Fruit fly (Drosophila melanogaster) whole organism, pupa: ENCODE data around the gene Twdlalpha.
A peak's percentile ranks its signal among the peaks of the same experiment; 100 is the strongest.

Experiments
- CG10348 ChIP-seq: fragments of 200-800 bp; sonication (Bioruptor generic); IDR thresholded peaks from 2 replicates; pipeline ENCODE4 v1.3.6; 2022; ENCODE audit warnings: missing biosample characterization, missing genetic modification characterization
- CG12605 ChIP-seq: fragments of 200-800 bp; sonication (Bioruptor generic); IDR thresholded peaks from 2 replicates; pipeline ENCODE4 v1.3.6; 2022; ENCODE audit warnings: missing biosample characterization, missing genetic modification characterization
- CG13204 ChIP-seq: fragments of 200-800 bp; sonication (Bioruptor generic); optimal IDR thresholded peaks from 2 replicates; lab custom pipeline; 2018; ENCODE audit warnings: missing biosample characterization, mild to moderate bottlenecking, missing genetic modification characterization, moderate library complexity
- CG14655 ChIP-seq: fragments of 200-800 bp; sonication (Bioruptor generic); optimal IDR thresholded peaks from 3 replicates; lab custom pipeline; 2017; ENCODE audit warnings: mild to moderate bottlenecking, missing biosample characterization, missing genetic modification reagents, missing genetic modification characterization
- CG15710 ChIP-seq: fragments of 200-800 bp; sonication (Bioruptor generic); optimal IDR thresholded peaks from 2 replicates; lab custom pipeline; 2018; ENCODE audit warnings: missing biosample characterization, mild to moderate bottlenecking, missing genetic modification characterization, moderate library complexity
- CG17806 ChIP-seq: fragments of 200-800 bp; sonication (Bioruptor generic); optimal IDR thresholded peaks from 2 replicates; lab custom pipeline; 2018; ENCODE audit warnings: missing biosample characterization, mild to moderate bottlenecking, missing genetic modification characterization, moderate library complexity
- CG32121 ChIP-seq: fragments of 200-800 bp; sonication (Bioruptor generic); IDR thresholded peaks from 2 replicates; pipeline ENCODE4 v1.3.6; 2022; ENCODE audit warnings: missing biosample characterization, missing genetic modification characterization
- CG34367 ChIP-seq: fragments of 200-800 bp; sonication (Bioruptor generic); optimal IDR thresholded peaks from 2 replicates; lab custom pipeline; 2018; ENCODE audit warnings: missing biosample characterization, mild to moderate bottlenecking, missing genetic modification characterization
- CG4496 ChIP-seq: fragments of 200-800 bp; sonication (Bioruptor generic); IDR thresholded peaks from 3 replicates; pipeline ENCODE4 v1.3.6; 2022; ENCODE audit warnings: missing biosample characterization, missing genetic modification characterization
- CG8159 ChIP-seq: fragments of 200-800 bp; sonication (Bioruptor generic); optimal IDR thresholded peaks from 3 replicates; lab custom pipeline; 2018; ENCODE audit warnings: missing biosample characterization, mild to moderate bottlenecking, missing genetic modification characterization, moderate library complexity
- CG8301 ChIP-seq: fragments of 200-800 bp; sonication (Bioruptor generic); optimal IDR thresholded peaks from 2 replicates; lab custom pipeline; 2018; ENCODE audit warnings: missing biosample characterization, mild to moderate bottlenecking, missing genetic modification characterization
- CG9948 ChIP-seq: fragments of 200-800 bp; sonication (Bioruptor generic); optimal IDR thresholded peaks from 2 replicates; lab custom pipeline; 2018; ENCODE audit warnings: missing biosample characterization, mild to moderate bottlenecking, missing genetic modification characterization, moderate library complexity
- D1 ChIP-seq: fragments of 200-800 bp; sonication (Bioruptor generic); optimal IDR thresholded peaks from 2 replicates; lab custom pipeline; 2018; ENCODE audit warnings: missing biosample characterization, mild to moderate bottlenecking, missing genetic modification characterization, moderate library complexity
- EcR ChIP-seq: fragments of 200-800 bp; sonication (Bioruptor generic); optimal IDR thresholded peaks from 3 replicates; lab custom pipeline; 2019; ENCODE audit warnings: missing biosample characterization, missing genetic modification characterization, mild to moderate bottlenecking, moderate library complexity, missing genetic modification reagents
- Ets98B ChIP-seq: fragments of 200-800 bp; sonication (Bioruptor generic); IDR thresholded peaks from 2 replicates; pipeline ENCODE4 v1.3.6; 2022; ENCODE audit warnings: missing biosample characterization, missing genetic modification characterization
- Pif1A ChIP-seq: fragments of 200-800 bp; sonication (Bioruptor generic); optimal IDR thresholded peaks from 3 replicates; lab custom pipeline; 2016; ENCODE audit warnings: missing biosample characterization, missing genetic modification characterization
- Pif1B ChIP-seq: fragments of 200-800 bp; sonication (Bioruptor generic); optimal IDR thresholded peaks from 3 replicates; lab custom pipeline; 2016; ENCODE audit warnings: missing biosample characterization, missing genetic modification characterization
- Snoo ChIP-seq: fragments of 200-800 bp; sonication (Bioruptor generic); optimal IDR thresholded peaks from 3 replicates; lab custom pipeline; 2017; ENCODE audit warnings: missing biosample characterization, mild to moderate bottlenecking, missing genetic modification characterization, inconsistent platforms
- fd96Ca ChIP-seq: fragments of 200-800 bp; sonication (Bioruptor generic); IDR thresholded peaks from 3 replicates; pipeline ENCODE4 v1.3.6; 2022; ENCODE audit warnings: missing biosample characterization, missing genetic modification characterization
- gl ChIP-seq: fragments of 200-800 bp; sonication (Bioruptor generic); optimal IDR thresholded peaks from 2 replicates; lab custom pipeline; 2018; ENCODE audit warnings: missing biosample characterization, mild to moderate bottlenecking, missing genetic modification characterization
- rn ChIP-seq: fragments of 200-800 bp; sonication (Bioruptor generic); IDR thresholded peaks from 2 replicates; pipeline ENCODE4 v1.3.6; 2022; ENCODE audit warnings: missing biosample characterization, missing genetic modification characterization

Gene Twdlalpha

DNA sequence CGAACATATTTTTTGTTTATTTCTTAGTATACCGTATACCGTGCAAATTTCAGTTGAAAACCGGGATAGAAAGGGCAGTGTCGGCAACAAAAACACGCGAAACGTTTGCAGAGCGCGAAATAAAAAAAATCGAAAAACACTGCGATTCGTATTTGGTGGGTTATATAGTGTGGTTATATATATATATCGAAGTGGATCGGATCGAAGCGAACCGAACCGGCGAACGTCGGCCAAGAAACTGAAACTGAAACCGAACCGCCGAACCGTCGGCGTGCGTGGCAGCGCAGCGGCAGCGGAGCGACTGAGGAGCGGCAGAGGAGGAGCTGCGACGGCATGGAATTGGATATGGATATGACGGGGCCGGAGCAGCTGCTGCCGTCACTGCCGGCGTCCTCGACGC is 21.5 kb upstream of the Twdlalpha start, which contains the start of the genes CG32572 and CG34325:
TSS of gene CG32572 (plus strand) at position 16 of the 400 bp plus-strand sequence.
TSS of gene CG34325 (minus strand) at position 244 of the 400 bp plus-strand sequence.
- TF ChIP-seq Snoo (no peak), D1 (tag; lab: Kevin White, UChicago) (no peak), CG17806 (tag; lab: Kevin White, UChicago) (no peak), CG4496 (GFP tag; lab: Robert Waterston, UW) (no peak), CG15710 (tag; lab: Kevin White, UChicago) (no peak), Pif1A (GFP tag; lab: Kevin White, UChicago) (no peak), Ets98B (no peak), fd96Ca (GFP tag; lab: Robert Waterston, UW) (no peak), gl (no peak), CG12605 (GFP tag; lab: Robert Waterston, UW) (no peak), CG9948 (tag; lab: Kevin White, UChicago) (no peak), CG13204 (GFP tag; lab: Kevin White, UChicago) (no peak), CG32121 (no peak), rn (GFP tag; lab: Robert Waterston, UW) (no peak)

DNA sequence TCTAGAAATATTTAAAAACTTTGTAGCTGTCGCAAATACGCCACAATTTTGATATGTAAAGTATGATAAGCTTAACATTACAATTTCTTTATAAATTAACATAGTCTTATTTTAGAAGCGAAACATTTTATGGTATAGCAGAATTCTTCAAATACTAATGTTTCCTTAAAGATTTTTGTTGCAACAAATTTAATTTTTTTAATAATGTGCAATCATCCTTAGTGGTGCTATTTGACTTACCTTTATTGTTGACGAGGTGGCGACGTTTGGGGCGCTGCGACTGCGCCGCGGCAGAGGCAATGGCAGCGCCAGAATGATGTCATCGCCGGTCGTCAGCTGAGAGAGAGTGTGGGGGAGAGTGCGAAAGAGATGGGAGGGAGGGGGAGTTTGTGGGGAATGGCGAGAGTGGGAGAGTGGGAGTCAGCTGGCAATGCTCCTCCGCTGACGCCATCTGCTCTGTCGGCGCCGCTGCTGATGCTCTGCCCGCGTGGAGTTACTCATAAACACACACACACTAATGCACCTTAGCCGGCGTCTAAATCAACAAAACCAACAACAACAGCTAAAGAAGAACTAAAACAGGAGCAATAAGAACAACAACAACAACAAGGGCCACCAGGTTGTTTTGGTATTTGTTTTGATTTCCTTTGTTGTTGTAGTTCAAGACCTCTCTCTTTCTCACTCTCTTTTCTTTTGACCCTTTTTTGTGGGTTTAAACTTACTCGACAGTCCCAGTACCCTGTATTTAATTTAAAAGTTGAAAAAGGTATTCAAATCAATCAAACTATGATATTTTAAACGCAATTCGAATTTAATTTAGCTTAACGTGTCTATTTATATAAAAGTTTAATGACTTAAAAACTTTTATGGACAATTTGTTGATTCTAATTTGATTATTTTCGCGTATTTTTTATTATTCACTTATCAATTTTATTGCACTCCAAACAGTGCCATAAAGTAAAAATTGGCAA is 19.2 kb upstream of the Twdlalpha start:
- TF ChIP-seq fd96Ca (GFP tag; lab: Robert Waterston, UW) (0 out of 3 replicates have a peak, but pooled peaks have one; percentile 42), CG8159 (tag; lab: Kevin White, UChicago) (peak; percentile 64), Pif1B (no peak), CG12605 (GFP tag; lab: Robert Waterston, UW) (peak; percentile 31; the same call in 1 of the 2 replicates), CG32121 (peak; percentile 67), CG10348 (GFP tag; lab: Robert Waterston, UW) (peak; percentile 22; the same call in 1 of the 2 replicates), Pif1A (GFP tag; lab: Kevin White, UChicago) (no peak), CG13204 (GFP tag; lab: Kevin White, UChicago) (peak; percentile 82), CG34367 (tag; lab: Kevin White, UChicago) (peak; percentile 81), gl (peak; percentile 92), CG9948 (tag; lab: Kevin White, UChicago) (peak; percentile 68), CG4496 (GFP tag; lab: Robert Waterston, UW) (peak; percentile 57), Ets98B (peak; percentile 43; the same call in 1 of the 2 replicates), CG15710 (tag; lab: Kevin White, UChicago) (peak; percentile 51), CG14655 (GFP tag; lab: Kevin White, UChicago) (peak; percentile 53), EcR (peak; percentile 70), CG17806 (tag; lab: Kevin White, UChicago) (peak; percentile 60), D1 (tag; lab: Kevin White, UChicago) (no peak), rn (GFP tag; lab: Robert Waterston, UW) (peak; percentile 8; the same call in 1 of the 2 replicates), CG8301 (tag; lab: Kevin White, UChicago) (peak; percentile 46), Snoo (peak; percentile 65)

DNA sequence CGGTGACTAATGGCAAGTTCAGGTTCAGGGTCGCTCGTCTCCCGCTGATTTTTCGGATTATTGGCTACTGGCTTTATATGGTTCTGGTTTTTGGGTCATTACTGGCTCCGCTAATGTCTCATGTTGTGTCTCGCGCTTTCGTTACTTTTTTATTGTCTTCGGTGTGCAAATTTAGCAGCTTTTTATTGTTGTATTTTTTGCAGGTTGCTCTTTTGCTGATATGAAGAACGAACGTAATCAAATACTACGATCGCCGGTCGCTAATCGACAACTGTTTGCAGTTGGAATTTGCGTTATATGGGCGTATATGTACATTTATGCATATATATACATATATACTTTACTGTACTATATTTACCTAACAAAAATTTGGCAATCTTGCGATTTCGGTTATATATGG is 18.1 kb upstream of the Twdlalpha start:
- TF ChIP-seq CG14655 (GFP tag; lab: Kevin White, UChicago) = no peak
- TF ChIP-seq CG8301 (tag; lab: Kevin White, UChicago) = no peak
- no peak for TF ChIP-seq rn (GFP tag; lab: Robert Waterston, UW)
- no peak for TF ChIP-seq CG10348 (GFP tag; lab: Robert Waterston, UW)
- TF ChIP-seq, all 21 proteins: peak for 0

DNA sequence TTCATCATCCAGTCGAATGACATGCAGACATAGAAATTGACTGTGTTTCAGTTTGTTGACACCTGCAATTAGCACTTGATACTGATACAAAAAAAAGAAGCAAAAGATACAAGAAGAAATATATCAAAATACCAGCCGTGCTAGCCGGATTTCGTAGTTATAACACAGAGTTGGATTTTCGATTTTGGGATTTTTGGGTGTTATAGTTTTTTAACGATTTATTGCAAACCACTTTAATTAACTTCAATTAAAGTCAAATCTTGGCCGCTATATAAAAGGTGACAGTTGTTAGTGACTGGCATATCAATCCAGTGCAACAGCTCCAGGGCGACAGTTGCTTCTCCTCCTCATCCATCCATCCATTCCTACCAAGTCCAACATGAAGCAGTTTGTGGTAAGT is 11.9 kb upstream of the Twdlalpha start, which contains the start of gene TwdlX:
TSS of gene TwdlX (plus strand) at position 301 of the 400 bp plus-strand sequence.
- TF ChIP-seq CG32121 (no peak), rn (GFP tag; lab: Robert Waterston, UW) (no peak), Ets98B (no peak), Snoo (no peak), Pif1B (no peak), CG12605 (GFP tag; lab: Robert Waterston, UW) (no peak), CG13204 (GFP tag; lab: Kevin White, UChicago) (no peak), CG14655 (GFP tag; lab: Kevin White, UChicago) (no peak), D1 (tag; lab: Kevin White, UChicago) (no peak), CG15710 (tag; lab: Kevin White, UChicago) (no peak), CG4496 (GFP tag; lab: Robert Waterston, UW) (no peak), CG8159 (tag; lab: Kevin White, UChicago) (no peak), CG8301 (tag; lab: Kevin White, UChicago) (no peak), CG17806 (tag; lab: Kevin White, UChicago) (no peak)

DNA sequence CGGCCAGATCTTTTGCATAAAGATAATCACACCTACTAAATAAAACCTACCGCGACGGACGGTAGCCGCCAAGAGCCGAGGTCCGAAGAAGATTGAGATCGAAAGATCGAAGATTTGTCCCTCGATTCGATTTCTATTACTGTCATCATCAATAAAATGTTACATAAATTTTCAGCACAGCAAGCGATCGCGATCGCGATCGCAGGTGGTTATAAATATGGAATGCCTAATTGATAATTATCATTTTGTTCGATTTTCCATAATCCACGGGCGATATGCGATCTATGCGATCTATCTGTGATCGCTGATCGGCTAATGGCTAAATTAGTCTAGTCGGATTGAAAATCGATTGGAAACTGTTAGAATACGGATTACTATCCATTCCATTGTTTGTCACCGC is 9.4 kb upstream of the Twdlalpha start:
- TF ChIP-seq Pif1A (GFP tag; lab: Kevin White, UChicago) (no peak), CG8301 (tag; lab: Kevin White, UChicago) (no peak), Ets98B (no peak), CG13204 (GFP tag; lab: Kevin White, UChicago) (no peak), EcR (no peak), CG9948 (tag; lab: Kevin White, UChicago) (no peak), CG12605 (GFP tag; lab: Robert Waterston, UW) (no peak), CG15710 (tag; lab: Kevin White, UChicago) (no peak), rn (GFP tag; lab: Robert Waterston, UW) (no peak), CG14655 (GFP tag; lab: Kevin White, UChicago) (no peak), CG32121 (no peak)
